Worm (Caenorhabditis elegans) whole organism, late embryonic: ENCODE data around the gene arl-1.

Source experiments
- K02D7.2 ChIP-seq: sonication (generic microtip); optimal IDR thresholded peaks from 2 replicates; lab custom pipeline; 2017; ENCODE audit warnings: mild to moderate bottlenecking, missing genetic modification characterization, missing compliant biosample characterization
- ahr-1 ChIP-seq: sonication (generic microtip); optimal IDR thresholded peaks from 2 replicates; lab custom pipeline; 2016; ENCODE audit warnings: missing genetic modification characterization, missing compliant biosample characterization
- ceh-22 ChIP-seq: sonication (generic microtip); optimal IDR thresholded peaks from 2 replicates; lab custom pipeline; 2017; ENCODE audit warnings: missing biosample characterization, missing genetic modification characterization
- ceh-30 ChIP-seq: fragments of 150-350 bp; optimal IDR thresholded peaks from 2 replicates; lab custom pipeline; 2014; ENCODE audit warnings: missing biosample characterization, missing genetic modification characterization
- ceh-9 ChIP-seq: sonication (generic microtip); optimal IDR thresholded peaks from 2 replicates; lab custom pipeline; 2016; ENCODE audit warnings: mild to moderate bottlenecking, missing genetic modification characterization, inconsistent platforms, missing compliant biosample characterization
- unc-55 ChIP-seq: sonication (generic microtip); optimal IDR thresholded peaks from 2 replicates; lab custom pipeline; 2017; ENCODE audit warnings: missing biosample characterization, missing genetic modification reagents, missing genetic modification characterization

ce11 chrII:8545315-8545714 lies 36.5 kb upstream of the arl-1 start, which contains the start of gene decr-1.2:
- no peak for TF ChIP-seq ceh-22 (tag; lab: Kevin White, UChicago)
- TF ChIP-seq ahr-1 (tag; lab: Kevin White, UChicago), result no peak
- no peak for TF ChIP-seq ceh-30 (tag; lab: Kevin White, UChicago)
- no peak for TF ChIP-seq unc-55 (GFP tag; lab: Kevin White, UChicago)
- no peak for TF ChIP-seq K02D7.2 (tag; lab: Kevin White, UChicago)
- TF ChIP-seq ceh-9, result no peak
